Worm (Caenorhabditis elegans): ENCODE measurements around the gene str-228.

str-228 gene

DNA sequence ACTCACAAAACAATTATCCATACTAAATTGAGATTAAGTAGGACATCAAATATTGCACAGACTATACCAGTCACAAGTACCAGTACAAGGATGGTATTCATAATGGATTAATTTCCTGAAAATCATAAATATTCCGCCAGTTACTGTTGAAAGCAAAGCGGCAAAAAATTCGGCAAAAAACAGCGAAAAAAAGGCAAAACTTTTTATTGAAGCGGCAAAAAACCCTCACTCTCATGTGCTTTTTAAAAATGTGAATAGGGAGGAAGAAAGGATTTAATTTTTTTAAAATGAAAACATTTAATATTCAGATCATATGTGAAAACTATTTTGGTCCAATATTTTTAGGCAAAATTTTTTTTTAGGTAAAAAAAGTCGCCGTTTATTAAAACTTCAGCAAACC, 39.2 kb upstream of the str-228 start, which contains the start of gene srbc-29:
Gene srbc-29, minus strand, starts transcription at position 101 of the 400 bp plus-strand sequence.
- no peak for TF ChIP-seq madf-10 (tag; optimal IDR thresholded peaks at IDR 0.05)
- no peak for TF ChIP-seq ceh-40 (GFP tag; IDR thresholded peaks at IDR 0.05)
- TF ChIP-seq B0035.1 (tag; optimal IDR thresholded peaks at IDR 0.05) = no peak
- no peak for TF ChIP-seq xnd-1 (tag; optimal IDR thresholded peaks at IDR 0.05)
- no peak for TF ChIP-seq snpc-1.1 (tag; optimal IDR thresholded peaks at IDR 0.05; ENCODE audit: insufficient read depth)
- no peak for TF ChIP-seq cebp-2 (GFP tag; IDR thresholded peaks at IDR 0.05)
- no peak for TF ChIP-seq fkh-3 (tag; optimal IDR thresholded peaks at IDR 0.05)
- TF ChIP-seq ztf-25 (GFP tag; IDR thresholded peaks at IDR 0.05) = no peak
- TF ChIP-seq bed-1 (GFP tag; IDR thresholded peaks at IDR 0.05) = no peak
- TF ChIP-seq lin-35 (GFP tag; optimal IDR thresholded peaks at IDR 0.05) = no peak
- TF ChIP-seq ccch-3 (GFP tag; optimal IDR thresholded peaks at IDR 0.05) = no peak
- no peak for TF ChIP-seq unc-130 (GFP tag; optimal IDR thresholded peaks at IDR 0.05)
- TF ChIP-seq mel-28 (tag; optimal IDR thresholded peaks at IDR 0.05; ENCODE audit: borderline replicate concordance) = no peak
- TF ChIP-seq F23B12.7 (tag; optimal IDR thresholded peaks at IDR 0.05; ENCODE audit: insufficient read depth) = no peak
- no peak for TF ChIP-seq Y95B8A.8 (GFP tag; IDR thresholded peaks at IDR 0.05)
- TF ChIP-seq Y56A3A.18 (GFP tag; IDR thresholded peaks at IDR 0.05) = no peak
- TF ChIP-seq hlh-26 (GFP tag; conservative IDR thresholded peaks at IDR 0.05) = no peak
- TF ChIP-seq tbp1 (GFP tag; optimal IDR thresholded peaks at IDR 0.05) = no peak
- no peak for TF ChIP-seq F10E7.11 (tag; optimal IDR thresholded peaks at IDR 0.05)
- no peak for TF ChIP-seq Y53G8AR.9 (GFP tag; conservative IDR thresholded peaks at IDR 0.05)

DNA sequence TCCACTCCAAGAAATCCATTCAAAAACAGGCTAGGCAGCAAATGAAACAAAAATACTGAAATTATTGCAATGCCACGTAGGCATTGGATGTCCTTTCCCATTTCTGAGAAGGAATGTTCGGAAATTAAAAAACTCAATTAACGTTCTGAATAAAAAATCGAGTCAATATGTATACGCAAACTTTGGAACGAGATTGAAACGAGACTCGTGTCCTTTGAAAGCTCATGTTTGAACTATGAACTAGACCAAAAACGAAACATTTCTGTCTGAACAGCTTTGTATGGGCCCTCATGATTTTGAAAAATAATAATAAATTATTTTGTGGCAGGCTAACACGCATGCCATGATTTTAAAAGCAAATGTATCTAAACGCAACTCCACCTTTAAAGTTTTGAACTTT, 35.0 kb upstream of the str-228 start, which contains the start of gene oac-2:
Gene oac-2, minus strand, starts transcription at position 101 of the 400 bp plus-strand sequence.
- TF ChIP-seq B0261.1 (tag; optimal IDR thresholded peaks at IDR 0.05) (no peak), ceh-27 (GFP tag; optimal IDR thresholded peaks at IDR 0.05) (no peak), ZK185.1 (tag; optimal IDR thresholded peaks at IDR 0.05; ENCODE audit: poor library complexity, severe bottlenecking) (no peak), F37B4.10 (GFP tag; IDR thresholded peaks at IDR 0.05) (no peak), lin-35 (GFP tag; optimal IDR thresholded peaks at IDR 0.05) (no peak), cebp-2 (GFP tag; IDR thresholded peaks at IDR 0.05) (no peak), zfh-2 (GFP tag; conservative IDR thresholded peaks at IDR 0.05) (no peak), unc-62 (GFP tag; optimal IDR thresholded peaks at IDR 0.05) (no peak), B0019.2 (GFP tag; conservative IDR thresholded peaks at IDR 0.05) (no peak), F55B11.4 (tag; optimal IDR thresholded peaks at IDR 0.05; ENCODE audit: borderline replicate concordance, insufficient read depth) (no peak), T26A5.8 (tag; optimal IDR thresholded peaks at IDR 0.05) (no peak), repo-1 (tag; optimal IDR thresholded peaks at IDR 0.05) (no peak), F10E7.11 (tag; optimal IDR thresholded peaks at IDR 0.05) (no peak), ztf-28 (GFP tag; IDR thresholded peaks at IDR 0.05) (no peak), snpc-3.4 (tag; optimal IDR thresholded peaks at IDR 0.05) (no peak), egrh-3 (GFP tag; IDR thresholded peaks at IDR 0.05) (no peak)

DNA sequence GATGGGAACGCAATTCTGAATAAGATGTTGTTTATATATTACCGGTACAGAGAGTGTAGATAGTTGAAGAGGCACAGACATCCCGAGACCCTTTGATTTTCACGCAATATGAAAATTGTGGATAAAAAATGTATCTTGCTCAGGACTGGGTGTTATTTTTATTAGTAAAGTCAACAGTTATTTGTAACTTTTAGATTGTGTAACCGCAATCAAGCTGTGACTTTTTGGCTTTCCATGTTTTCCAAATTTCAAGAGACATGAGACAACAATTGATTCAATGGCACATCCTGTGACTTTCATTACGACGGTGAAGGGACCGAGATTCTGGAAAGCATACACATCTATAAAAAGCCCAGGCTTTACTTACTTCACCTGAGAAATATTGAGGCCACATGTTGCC, 33.8 kb upstream of the str-228 start:
- TF ChIP-seq repo-1 (tag; optimal IDR thresholded peaks at IDR 0.05) (no peak), dox-1 (GFP tag; IDR thresholded peaks at IDR 0.05) (no peak), lag-1 (GFP tag; IDR thresholded peaks at IDR 0.05) (no peak), aptf-3 (GFP tag; IDR thresholded peaks at IDR 0.05) (no peak), mxl-1 (tag; optimal IDR thresholded peaks at IDR 0.05) (no peak), lsl-1 (GFP tag; optimal IDR thresholded peaks at IDR 0.05) (no peak), ceh-91 (GFP tag; IDR thresholded peaks at IDR 0.05) (no peak), ekl-4 (GFP tag; IDR thresholded peaks at IDR 0.05) (no peak)

Data from whole organism, young adult.